Worm (Caenorhabditis elegans) whole organism, L1 larva: ENCODE results near the gene snx-13.

Experiments used
- blmp-1 ChIP-seq: fragments of 150-350 bp; optimal IDR thresholded peaks from 2 replicates; lab custom pipeline; 2014; ENCODE audit warnings: missing biosample characterization, missing genetic modification characterization
- dpl-1 ChIP-seq, 3 experiments: fragments of 150-350 bp in 2 of 3; sonication (generic microtip) in 1 of 3; optimal IDR thresholded peaks; 2 replicates each; lab custom pipeline; 2014 to 2017; ENCODE audit warnings: missing biosample characterization in 3 of 3, missing genetic modification characterization in 3 of 3, missing genetic modification reagents in 3 of 3
- fkh-10 ChIP-seq: sonication (generic microtip); optimal IDR thresholded peaks from 2 replicates; lab custom pipeline; 2017; ENCODE audit warnings: missing biosample characterization, missing genetic modification reagents, missing genetic modification characterization
- fos-1 ChIP-seq: fragments of 150-350 bp; optimal IDR thresholded peaks from 2 replicates; lab custom pipeline; 2014; ENCODE audit warnings: missing biosample characterization, missing genetic modification characterization
- mab-9 ChIP-seq: fragments of 200-800 bp; sonication (Bioruptor generic); IDR thresholded peaks from 2 replicates; pipeline ENCODE4 v1.3.6; 2022; ENCODE audit warnings: missing genetic modification reagents, missing genetic modification characterization, missing compliant biosample characterization
- mep-1 ChIP-seq: fragments of 150-350 bp; optimal IDR thresholded peaks from 2 replicates; lab custom pipeline; 2014; ENCODE audit warnings: missing biosample characterization, missing genetic modification characterization
- nhr-237 ChIP-seq: fragments of 150-350 bp; optimal IDR thresholded peaks from 2 replicates; lab custom pipeline; 2014; ENCODE audit warnings: missing biosample characterization, missing genetic modification characterization
- nhr-28 ChIP-seq: fragments of 150-350 bp; optimal IDR thresholded peaks from 2 replicates; lab custom pipeline; 2014; ENCODE audit warnings: missing biosample characterization, missing genetic modification characterization
- unc-62 ChIP-seq: fragments of 150-350 bp; optimal IDR thresholded peaks from 2 replicates; lab custom pipeline; 2014; ENCODE audit warnings: missing biosample characterization, missing genetic modification reagents, missing genetic modification characterization
- unc-86 ChIP-seq: sonication (generic microtip); optimal IDR thresholded peaks from 2 replicates; lab custom pipeline; 2016; ENCODE audit warnings: missing genetic modification characterization, missing compliant biosample characterization
- zag-1 ChIP-seq: fragments of 150-350 bp; optimal IDR thresholded peaks from 2 replicates; lab custom pipeline; 2014; ENCODE audit warnings: missing biosample characterization, missing genetic modification characterization
- zip-4 ChIP-seq: fragments of 200-800 bp; sonication (Bioruptor generic); optimal IDR thresholded peaks from 2 replicates; lab custom pipeline; 2018; ENCODE audit warnings: mild to moderate bottlenecking, missing genetic modification characterization, moderate library complexity, missing compliant biosample characterization

ce11 chrIV:17039545-17039944 lies 47.7 kb downstream of the snx-13 start, which contains the start of gene Y116A8C.19:
- TF ChIP-seq fkh-10 (no peak), fos-1 (tag; lab: Kevin White, UChicago) (no peak), unc-62 (GFP tag; lab: Kevin White, UChicago) (no peak), mep-1 (tag; lab: Kevin White, UChicago) (no peak), nhr-237 (tag; lab: Kevin White, UChicago) (no peak), zip-4 (no peak), unc-86 (no peak), blmp-1 (tag; lab: Kevin White, UChicago) (no peak), dpl-1 (GFP tag; optimal IDR thresholded peaks at IDR 0.05; lab: Kevin White, UChicago) (no peak), nhr-28 (no peak), zag-1 (no peak), mab-9 (GFP tag; lab: Robert Waterston, UW) (no peak)
